Fruit fly (Drosophila melanogaster): ENCODE data around the gene mts.

DNA sequence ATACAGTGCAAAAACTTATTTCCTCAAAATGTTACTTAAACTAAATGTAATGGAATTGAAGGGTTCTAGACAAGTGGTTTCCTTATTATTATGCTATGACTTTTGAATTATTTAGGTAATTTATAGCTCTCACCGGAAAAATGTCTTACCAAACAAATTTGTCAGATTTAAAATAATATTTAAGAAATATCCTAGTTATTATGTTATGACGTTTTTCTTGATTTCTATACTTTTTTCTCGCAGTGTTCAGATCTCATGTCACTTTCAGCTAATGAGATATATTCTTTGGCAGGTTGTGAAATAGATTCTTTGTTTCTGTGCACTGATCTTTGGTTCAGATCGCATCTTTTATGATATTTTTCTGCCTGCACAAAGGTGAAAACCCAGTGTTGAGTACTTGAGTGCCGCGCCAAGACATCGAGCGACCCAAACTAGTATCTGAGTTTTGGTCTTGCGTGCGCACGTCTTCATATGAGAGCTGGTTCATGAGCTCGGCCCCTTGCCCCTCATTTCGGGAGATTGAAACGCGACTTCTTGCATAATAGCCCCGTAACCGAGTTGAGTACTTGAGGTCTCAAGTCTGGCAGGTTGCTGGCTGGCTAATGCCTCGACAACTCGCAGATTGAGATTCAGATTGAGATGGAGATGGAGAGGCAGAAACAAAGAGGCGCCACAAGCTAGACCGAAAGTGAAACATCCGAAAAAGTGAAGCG is 49.2 kb downstream of the mts start:
- TF ChIP-seq Dll (optimal IDR thresholded peaks at IDR 0.05) (no peak), CG8478 (optimal IDR thresholded peaks at IDR 0.05) (no peak), usp (GFP tag; optimal IDR thresholded peaks at IDR 0.05) (no peak)
